Worm (Caenorhabditis elegans): ENCODE data around the gene istr-1.

The istr-1 gene

ce11 chrV:12663386-12663785 is 34.3 kb upstream of the istr-1 start:
- TF ChIP-seq Y75B8A.6 (GFP tag; IDR thresholded peaks at IDR 0.05) = no peak

ce11 chrV:12667397-12667796 is 30.3 kb upstream of the istr-1 start:
- TF ChIP-seq hlh-11 (tag; optimal IDR thresholded peaks at IDR 0.05) = no peak
- no peak for TF ChIP-seq ceh-28 (tag; optimal IDR thresholded peaks at IDR 0.05)
- TF ChIP-seq mes-2 (tag; optimal IDR thresholded peaks at IDR 0.05; ENCODE audit: poor library complexity, severe bottlenecking) = no peak
- peak in 1 of 2 experiments; percentile 28 for TF ChIP-seq unc-62 (GFP tag; optimal IDR thresholded peaks at IDR 0.05 in 1 of 2)
- no peak for TF ChIP-seq unc-62 (tag; optimal IDR thresholded peaks at IDR 0.05)
- no peak for TF ChIP-seq ceh-82 (tag; optimal IDR thresholded peaks at IDR 0.05)
- no peak for TF ChIP-seq dve-1 (tag; optimal IDR thresholded peaks at IDR 0.05; ENCODE audit: insufficient read depth)
- no peak for TF ChIP-seq nhr-10 (tag; optimal IDR thresholded peaks at IDR 0.05)
- no peak for TF ChIP-seq R02D3.7 (tag; optimal IDR thresholded peaks at IDR 0.05)

DNA sequence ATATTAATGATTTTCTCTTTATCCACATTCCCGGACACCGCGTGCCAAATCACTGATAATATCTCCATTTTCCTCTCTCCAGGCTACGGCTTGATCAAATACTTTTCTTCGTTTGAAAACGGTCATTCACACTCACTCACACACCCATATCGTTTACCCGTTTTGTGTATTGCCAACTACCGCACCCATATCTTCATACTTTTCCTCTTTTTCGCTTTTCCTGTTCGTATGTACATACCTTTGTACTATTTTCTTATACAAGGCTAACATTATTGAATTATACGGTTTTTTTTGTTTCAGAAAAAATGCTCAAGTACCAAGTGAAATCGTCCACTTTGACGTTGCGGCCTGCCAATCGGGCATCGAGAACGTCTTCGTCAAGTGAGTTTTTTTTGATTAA is 29.7 kb upstream of the istr-1 start, which contains the start of gene W05B10.4:
Gene W05B10.4 (plus strand): TSS at position 301 of the 400 bp plus-strand sequence.
- no peak for TF ChIP-seq lin-1 (GFP tag; IDR thresholded peaks at IDR 0.05)
- no peak for TF ChIP-seq nhr-10 (tag; optimal IDR thresholded peaks at IDR 0.05)
- TF ChIP-seq F49E8.2 (tag; optimal IDR thresholded peaks at IDR 0.05; ENCODE audit: borderline replicate concordance) = no peak
- TF ChIP-seq nhr-48 (tag; optimal IDR thresholded peaks at IDR 0.05) = no peak
- no peak for TF ChIP-seq nhr-28 (tag; optimal IDR thresholded peaks at IDR 0.05)
- TF ChIP-seq ztf-7 (tag; optimal IDR thresholded peaks at IDR 0.05) = no peak
- TF ChIP-seq hlh-30 (tag; optimal IDR thresholded peaks at IDR 0.05; ENCODE audit: insufficient read depth) = no peak
- no peak for TF ChIP-seq T26A8.4 (GFP tag; IDR thresholded peaks at IDR 0.05)
- TF ChIP-seq unc-62 (GFP tag; optimal IDR thresholded peaks at IDR 0.05 in 1 of 2) = no peak
- TF ChIP-seq unc-62 (tag; optimal IDR thresholded peaks at IDR 0.05) = no peak
- no peak for TF ChIP-seq attf-4 (tag; optimal IDR thresholded peaks at IDR 0.05)
- no peak for TF ChIP-seq ZK546.5 (tag; optimal IDR thresholded peaks at IDR 0.05)
- TF ChIP-seq egl-43 (GFP tag; IDR thresholded peaks at IDR 0.05) = no peak
- no peak for TF ChIP-seq mes-2 (tag; optimal IDR thresholded peaks at IDR 0.05; ENCODE audit: poor library complexity, severe bottlenecking)
- TF ChIP-seq tag-97 (GFP tag; IDR thresholded peaks at IDR 0.05) = no peak

- no peak for TF ChIP-seq Y105C5A.15 (GFP tag; IDR thresholded peaks at IDR 0.05)
- no peak for TF ChIP-seq daf-8 (GFP tag; IDR thresholded peaks at IDR 0.05)
- TF ChIP-seq mxl-2 (GFP tag; conservative IDR thresholded peaks at IDR 0.05) = no peak
- no peak for TF ChIP-seq nhr-42 (GFP tag; IDR thresholded peaks at IDR 0.05)
- TF ChIP-seq nhr-6 (tag; optimal IDR thresholded peaks at IDR 0.05) = no peak
- no peak for TF ChIP-seq ztf-11 (tag; optimal IDR thresholded peaks at IDR 0.05)
- TF ChIP-seq ceh-32 (tag; optimal IDR thresholded peaks at IDR 0.05; ENCODE audit: poor library complexity) = no peak
- no peak for TF ChIP-seq unc-130 (GFP tag; optimal IDR thresholded peaks at IDR 0.05)
- no peak for TF ChIP-seq R02D3.7 (tag; optimal IDR thresholded peaks at IDR 0.05)
Measured at ce11 chrV:12670607-12671006, 27.1 kb upstream of the istr-1 start, which contains the start of gene srx-116. Gene srx-116, plus strand, starts transcription at chrV:12670907.

ce11 chrV:12673745-12674144 is 23.9 kb upstream of the istr-1 start:
- TF ChIP-seq fkh-10 (GFP tag; optimal IDR thresholded peaks at IDR 0.05) = peak; percentile 48
- TF ChIP-seq snpc-4 (tag; optimal IDR thresholded peaks at IDR 0.05) = no peak

DNA sequence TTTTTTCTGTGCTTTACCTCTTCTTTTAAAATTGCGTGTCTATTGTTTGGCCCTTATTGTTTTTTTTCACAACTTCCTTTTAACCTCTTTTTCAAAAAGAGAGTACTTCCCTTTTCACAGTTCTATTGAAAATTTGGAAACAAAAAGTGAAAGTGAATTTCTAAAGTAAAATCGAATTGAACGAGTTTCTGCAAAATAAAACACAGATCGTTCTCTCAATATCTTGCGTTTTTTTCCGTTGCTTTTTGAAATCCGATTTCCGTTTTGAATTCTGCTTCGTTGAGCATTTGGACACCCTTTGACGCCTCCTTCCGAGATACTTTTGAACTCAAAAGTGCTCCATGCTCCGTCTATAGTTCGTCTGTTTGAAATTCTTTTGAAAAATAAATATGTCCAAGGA is 21.4 kb upstream of the istr-1 start:
- peak; percentile 88 for TF ChIP-seq fkh-10 (GFP tag; optimal IDR thresholded peaks at IDR 0.05)
- TF ChIP-seq zip-2 (tag; optimal IDR thresholded peaks at IDR 0.05) = no peak
